Fruit fly (Drosophila melanogaster): ENCODE results near the gene CG14323.

CG14323 gene

DNA sequence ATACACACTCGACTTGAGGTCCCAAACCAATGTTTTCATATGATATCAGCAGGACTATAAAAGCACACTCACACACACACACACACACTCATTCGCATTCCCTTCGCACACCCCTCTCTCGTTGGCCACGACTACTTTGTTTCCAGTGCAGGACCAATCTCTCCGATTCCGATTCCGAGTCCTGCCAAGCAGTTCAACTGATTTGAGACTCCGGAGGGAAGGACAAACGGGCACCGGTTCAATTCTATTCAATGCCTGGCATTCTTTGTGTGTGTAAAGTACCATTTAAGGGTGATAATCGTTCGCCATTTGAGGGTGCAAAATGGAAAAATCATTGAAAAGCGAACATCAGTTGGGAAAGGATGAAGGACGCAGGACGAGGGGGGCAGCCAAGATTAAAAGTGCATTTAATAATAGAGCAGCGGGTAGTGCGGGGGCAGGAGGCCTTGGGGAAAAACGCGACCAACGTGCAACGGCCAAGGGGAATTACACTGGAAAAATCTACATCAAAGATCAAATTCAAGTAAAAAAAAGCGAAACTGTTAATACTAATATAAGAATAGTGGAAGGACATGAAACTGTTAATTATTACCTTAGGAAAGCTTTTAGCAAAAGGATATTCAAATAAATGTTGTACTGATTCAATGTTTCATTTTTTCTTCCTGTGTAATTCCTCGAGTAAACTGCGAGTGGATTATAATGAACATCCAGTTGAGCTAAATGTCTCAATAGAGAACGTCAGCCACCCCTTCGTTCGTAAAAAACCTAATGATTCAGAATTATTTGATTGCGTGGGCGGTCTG, 38.1 kb downstream of the CG14323 start:
- TF ChIP-seq CG4318 (GFP tag; optimal IDR thresholded peaks at IDR 0.05) (no peak), Eip78C (GFP tag) (peak; percentile 64), CG6792 (GFP tag; optimal IDR thresholded peaks at IDR 0.05) (no peak), dsx (GFP tag; optimal IDR thresholded peaks at IDR 0.05; ENCODE audit: poor library complexity, severe bottlenecking) (no peak), CG3032 (tag; optimal IDR thresholded peaks at IDR 0.05) (peak; percentile 7), Hr38 (GFP tag; optimal IDR thresholded peaks at IDR 0.05) (no peak), salr (GFP tag; optimal IDR thresholded peaks at IDR 0.05) (no peak), Sox15 (GFP tag; optimal IDR thresholded peaks at IDR 0.05) (no peak), Sox102F (GFP tag; optimal IDR thresholded peaks at IDR 0.05) (peak; percentile 17), cyc (GFP tag; optimal IDR thresholded peaks at IDR 0.05) (peak; percentile 4), dac (GFP tag; optimal IDR thresholded peaks at IDR 0.05) (no peak), ss (GFP tag; optimal IDR thresholded peaks at IDR 0.05) (no peak), CG16779 (tag; optimal IDR thresholded peaks at IDR 0.05) (no peak), CG8119 (GFP tag; IDR thresholded peaks at IDR 0.05) (no peak), pdm3 (GFP tag; optimal IDR thresholded peaks at IDR 0.05) (no peak), CG6854 (GFP tag; optimal IDR thresholded peaks at IDR 0.05) (no peak), Smox (GFP tag; optimal IDR thresholded peaks at IDR 0.05) (peak; percentile 16), CG10631 (GFP tag; optimal IDR thresholded peaks at IDR 0.05) (no peak), topi (GFP tag; optimal IDR thresholded peaks at IDR 0.05) (no peak), Sox14 (GFP tag; optimal IDR thresholded peaks at IDR 0.05) (no peak), CG1621 (tag; optimal IDR thresholded peaks at IDR 0.05) (no peak), eg (GFP tag; IDR thresholded peaks at IDR 0.05) (no peak), CG9139 (GFP tag; optimal IDR thresholded peaks at IDR 0.05) (no peak), Hr39 (GFP tag; optimal IDR thresholded peaks at IDR 0.05) (peak; percentile 40), lz (GFP tag; optimal IDR thresholded peaks at IDR 0.05) (peak; percentile 31), OdsH (GFP tag; optimal IDR thresholded peaks at IDR 0.05) (no peak), Met (GFP tag; optimal IDR thresholded peaks at IDR 0.05) (peak; percentile 43), svp (GFP tag) (peak; percentile 67), CG31627 (GFP tag; optimal IDR thresholded peaks at IDR 0.05) (peak; percentile 12), CG6808 (GFP tag; optimal IDR thresholded peaks at IDR 0.05) (no peak), fd59A (GFP tag; optimal IDR thresholded peaks at IDR 0.05) (no peak), esn (GFP tag; optimal IDR thresholded peaks at IDR 0.05) (peak; percentile 47)

Data from whole organism, prepupa.